Worm (Caenorhabditis elegans) whole organism, young adult: ENCODE data around the gene Y43B11AL.1.

Experiments
- B0019.2 ChIP-seq: fragments of 200-800 bp; sonication (Bioruptor generic); conservative IDR thresholded peaks from 2 replicates; pipeline ENCODE4 v1.3.6; 2022; ENCODE audit warnings: missing genetic modification reagents, missing genetic modification characterization, missing compliant biosample characterization
- B0035.1 ChIP-seq: sonication (generic microtip); optimal IDR thresholded peaks from 2 replicates; lab custom pipeline; 2016; ENCODE audit warnings: missing genetic modification characterization, mild to moderate bottlenecking, missing compliant biosample characterization, missing genotype, missing genetic modification reagents
- B0336.3 ChIP-seq: fragments of 200-800 bp; sonication (Bioruptor generic); IDR thresholded peaks from 2 replicates; pipeline ENCODE4 v1.3.6; 2022; ENCODE audit warnings: missing genetic modification characterization, missing compliant biosample characterization
- F33H1.4 ChIP-seq: fragments of 200-800 bp; sonication (Bioruptor generic); IDR thresholded peaks from 2 replicates; pipeline ENCODE4 v1.3.6; 2022; ENCODE audit warnings: missing genetic modification reagents, missing genetic modification characterization, missing compliant biosample characterization
- F49E8.2 ChIP-seq: sonication (generic microtip); optimal IDR thresholded peaks from 3 replicates; lab custom pipeline; 2017; ENCODE audit warnings: missing genetic modification characterization, mild to moderate bottlenecking, missing compliant biosample characterization, antibody characterized with exemption, moderate library complexity; ENCODE audit not compliant: insufficient read depth
- F52B5.7 ChIP-seq: sonication (generic microtip); optimal IDR thresholded peaks from 2 replicates; lab custom pipeline; 2016; ENCODE audit warnings: mild to moderate bottlenecking, missing genetic modification characterization, missing compliant biosample characterization
- F57C9.4 ChIP-seq: sonication (generic microtip); optimal IDR thresholded peaks from 2 replicates; lab custom pipeline; 2017; ENCODE audit warnings: mild to moderate bottlenecking, missing genetic modification characterization, missing compliant biosample characterization
- K12H6.12 ChIP-seq: fragments of 200-800 bp; sonication (Bioruptor generic); optimal IDR thresholded peaks from 2 replicates; lab custom pipeline; 2018; ENCODE audit warnings: mild to moderate bottlenecking, missing genetic modification characterization, missing compliant biosample characterization
- T07F8.4 ChIP-seq: sonication (generic microtip); optimal IDR thresholded peaks from 2 replicates; lab custom pipeline; 2016; ENCODE audit warnings: mild to moderate bottlenecking, missing genetic modification characterization, moderate library complexity, missing compliant biosample characterization
- T26A5.8 ChIP-seq: sonication (generic microtip); optimal IDR thresholded peaks from 2 replicates; lab custom pipeline; 2016; ENCODE audit warnings: missing genetic modification characterization, missing compliant biosample characterization
- Y53G8AR.9 ChIP-seq: fragments of 200-800 bp; sonication (Bioruptor generic); conservative IDR thresholded peaks from 2 replicates; pipeline ENCODE4 v1.3.6; 2022; ENCODE audit warnings: missing genetic modification reagents, missing genetic modification characterization, missing compliant biosample characterization
- Y56A3A.18 ChIP-seq: fragments of 200-800 bp; sonication (Bioruptor generic); IDR thresholded peaks from 2 replicates; pipeline ENCODE4 v1.3.6; 2022; ENCODE audit warnings: missing genetic modification reagents, missing genetic modification characterization, missing compliant biosample characterization
- Y79H2A.3 ChIP-seq: fragments of 200-800 bp; sonication (Bioruptor generic); conservative IDR thresholded peaks from 2 replicates; pipeline ENCODE4 v1.3.6; 2022; ENCODE audit warnings: missing genetic modification reagents, missing genetic modification characterization, missing compliant biosample characterization
- ZK185.1 ChIP-seq: sonication (generic microtip); optimal IDR thresholded peaks from 2 replicates; lab custom pipeline; 2016; ENCODE audit warnings: mild to moderate bottlenecking, missing genetic modification characterization, missing compliant biosample characterization; ENCODE audit not compliant: poor library complexity, severe bottlenecking
- ama-1 ChIP-seq, 3 experiments: fragments of 150-350 bp in 1 of 3; sonication (generic microtip) in 2 of 3; optimal IDR thresholded peaks; 2 replicates each; lab custom pipeline; 2014 to 2018; ENCODE audit warnings: missing biosample characterization in 2 of 3, missing genetic modification characterization in 2 of 3, missing genetic modification reagents in 2 of 3
- aptf-2 ChIP-seq: fragments of 200-800 bp; sonication (Bioruptor generic); conservative IDR thresholded peaks from 2 replicates; pipeline ENCODE4 v1.3.6; 2022; ENCODE audit warnings: missing genetic modification reagents, missing genetic modification characterization, missing compliant biosample characterization
- aptf-3 ChIP-seq: fragments of 200-800 bp; sonication (Bioruptor generic); IDR thresholded peaks from 2 replicates; pipeline ENCODE4 v1.3.6; 2022; ENCODE audit warnings: missing genetic modification characterization, missing compliant biosample characterization
- atf-7 ChIP-seq: sonication (generic microtip); optimal IDR thresholded peaks from 2 replicates; lab custom pipeline; 2017; ENCODE audit warnings: mild to moderate bottlenecking, missing genetic modification characterization, missing compliant biosample characterization
- athp-1 ChIP-seq: sonication (generic microtip); optimal IDR thresholded peaks from 2 replicates; lab custom pipeline; 2017; ENCODE audit warnings: mild to moderate bottlenecking, missing genetic modification characterization, missing compliant biosample characterization
- cebp-1 ChIP-seq, 2 experiments: fragments of 200-800 bp in 1 of 2; sonication (Bioruptor generic) in 1 of 2; sonication (generic microtip) in 1 of 2; IDR thresholded peaks in 1 of 2; optimal IDR thresholded peaks in 1 of 2; 2 replicates each; pipeline versions ENCODE4 v1.3.6 to Lab custom; 2017 to 2022; ENCODE audit warnings: missing compliant biosample characterization in 2 of 2, missing genetic modification characterization in 2 of 2, mild to moderate bottlenecking in 1 of 2, missing genetic modification reagents in 1 of 2, moderate library complexity in 1 of 2
- cebp-2 ChIP-seq: fragments of 200-800 bp; sonication (Bioruptor generic); IDR thresholded peaks from 2 replicates; pipeline ENCODE4 v1.3.6; 2022; ENCODE audit warnings: missing genetic modification characterization, missing compliant biosample characterization
- ceh-91 ChIP-seq: fragments of 200-800 bp; sonication (Bioruptor generic); IDR thresholded peaks from 2 replicates; pipeline ENCODE4 v1.3.6; 2022; ENCODE audit warnings: missing genetic modification reagents, missing genetic modification characterization, missing compliant biosample characterization
- egrh-3 ChIP-seq: fragments of 200-800 bp; sonication (Bioruptor generic); IDR thresholded peaks from 2 replicates; pipeline ENCODE4 v1.3.6; 2022; ENCODE audit warnings: missing genetic modification reagents, missing genetic modification characterization, missing compliant biosample characterization
- him-1 ChIP-seq: sonication (generic microtip); optimal IDR thresholded peaks from 2 replicates; lab custom pipeline; 2016; ENCODE audit warnings: missing genotype, missing genetic modification reagents, missing genetic modification characterization, missing compliant biosample characterization
- hmg-20 ChIP-seq: fragments of 200-800 bp; sonication (Bioruptor generic); IDR thresholded peaks from 2 replicates; pipeline ENCODE4 v1.3.6; 2022; ENCODE audit warnings: missing genetic modification reagents, missing genetic modification characterization, missing compliant biosample characterization
- lin-26 ChIP-seq: fragments of 200-800 bp; sonication (Bioruptor generic); IDR thresholded peaks from 2 replicates; pipeline ENCODE4 v1.3.6; 2022; ENCODE audit warnings: missing genetic modification reagents, missing genetic modification characterization, missing compliant biosample characterization
- lsl-1 ChIP-seq: fragments of 200-800 bp; sonication (Bioruptor generic); optimal IDR thresholded peaks from 2 replicates; lab custom pipeline; 2018; ENCODE audit warnings: mild to moderate bottlenecking, missing genetic modification characterization, moderate library complexity, missing compliant biosample characterization
- lsy-27 ChIP-seq: sonication (generic microtip); optimal IDR thresholded peaks from 2 replicates; lab custom pipeline; 2017; ENCODE audit warnings: missing genetic modification characterization, mild to moderate bottlenecking, missing compliant biosample characterization, antibody characterized with exemption, missing genotype, borderline replicate concordance; ENCODE audit not compliant: insufficient read depth
- madf-10 ChIP-seq: sonication (generic microtip); optimal IDR thresholded peaks from 2 replicates; lab custom pipeline; 2016; ENCODE audit warnings: mild to moderate bottlenecking, missing genetic modification characterization, missing compliant biosample characterization
- madf-6 ChIP-seq: fragments of 200-800 bp; sonication (Bioruptor generic); IDR thresholded peaks from 2 replicates; pipeline ENCODE4 v1.3.6; 2022; ENCODE audit warnings: missing genetic modification reagents, missing genetic modification characterization, missing compliant biosample characterization
- madf-8 ChIP-seq: fragments of 200-800 bp; sonication (Bioruptor generic); conservative IDR thresholded peaks from 2 replicates; pipeline ENCODE4 v1.3.6; 2022; ENCODE audit warnings: missing genetic modification reagents, missing genetic modification characterization, missing compliant biosample characterization
- mxl-1 ChIP-seq: sonication (generic microtip); optimal IDR thresholded peaks from 2 replicates; lab custom pipeline; 2016; ENCODE audit warnings: missing genetic modification characterization, missing compliant biosample characterization
- nfya-2 ChIP-seq: fragments of 200-800 bp; sonication (Bioruptor generic); IDR thresholded peaks from 2 replicates; pipeline ENCODE4 v1.3.6; 2022; ENCODE audit warnings: missing genetic modification reagents, missing genetic modification characterization, missing compliant biosample characterization
- nfyb-1 ChIP-seq: fragments of 200-800 bp; sonication (Bioruptor generic); IDR thresholded peaks from 2 replicates; pipeline ENCODE4 v1.3.6; 2022; ENCODE audit warnings: missing genetic modification reagents, missing genetic modification characterization, missing compliant biosample characterization
- sdz-38 ChIP-seq: sonication (generic microtip); optimal IDR thresholded peaks from 2 replicates; lab custom pipeline; 2016; ENCODE audit warnings: missing genotype, missing genetic modification characterization, missing compliant biosample characterization
- snpc-4 ChIP-seq, 5 experiments: fragments of 150-350 bp in 1 of 5; sonication (generic microtip) in 4 of 5; optimal IDR thresholded peaks; 2 replicates each; lab custom pipeline; 2014 to 2018; ENCODE audit warnings: missing genetic modification characterization in 5 of 5, missing biosample characterization in 3 of 5, antibody characterized with exemption in 2 of 5, mild to moderate bottlenecking in 2 of 5, missing compliant biosample characterization in 2 of 5, missing genotype in 2 of 5, moderate library complexity in 2 of 5, missing genetic modification reagents in 1 of 5
- sptf-2 ChIP-seq: fragments of 200-800 bp; sonication (Bioruptor generic); optimal IDR thresholded peaks from 2 replicates; lab custom pipeline; 2018; ENCODE audit warnings: mild to moderate bottlenecking, missing genetic modification characterization, missing compliant biosample characterization
- unc-130 ChIP-seq: sonication (generic microtip); optimal IDR thresholded peaks from 2 replicates; lab custom pipeline; 2016; ENCODE audit warnings: missing genetic modification reagents, missing genetic modification characterization, missing compliant biosample characterization
- unc-62 ChIP-seq: fragments of 150-350 bp; optimal IDR thresholded peaks from 2 replicates; lab custom pipeline; 2014; ENCODE audit warnings: missing biosample characterization, missing genetic modification reagents, missing genetic modification characterization
- ztf-18 ChIP-seq: sonication (generic microtip); optimal IDR thresholded peaks from 2 replicates; lab custom pipeline; 2016; ENCODE audit warnings: missing genotype, mild to moderate bottlenecking, missing genetic modification characterization, missing compliant biosample characterization
- ztf-26 ChIP-seq: sonication (generic microtip); optimal IDR thresholded peaks from 2 replicates; lab custom pipeline; 2017; ENCODE audit warnings: missing genetic modification characterization, missing compliant biosample characterization

The Y43B11AL.1 gene

DNA sequence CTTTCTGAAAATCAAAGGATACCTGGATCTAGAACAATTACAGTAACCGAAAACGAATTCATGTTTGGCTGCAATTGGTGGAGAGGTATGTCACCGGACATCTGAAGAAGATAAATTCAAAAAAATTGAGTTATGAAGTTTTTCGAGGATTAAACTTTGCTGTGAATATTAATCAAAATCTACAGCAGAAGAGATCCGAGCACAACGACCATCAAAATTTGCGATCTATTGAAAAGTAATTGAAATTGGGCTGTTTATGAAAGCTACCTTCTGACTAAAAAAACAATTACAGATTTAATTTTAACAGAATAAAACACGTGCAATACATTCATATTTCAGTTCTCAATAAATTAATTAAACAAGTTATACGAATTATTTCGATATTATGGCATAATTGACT lies 32.7 kb upstream of the Y43B11AL.1 start, which contains the start of gene C06G3.8:
C06G3.8 (minus strand) TSS at position 101 of the 400 bp plus-strand sequence.
- TF ChIP-seq B0035.1 (tag; lab: Kevin White, UChicago) (no peak), madf-6 (GFP tag; lab: Robert Waterston, UW) (no peak), ztf-18 (tag; lab: Kevin White, UChicago) (no peak)

DNA sequence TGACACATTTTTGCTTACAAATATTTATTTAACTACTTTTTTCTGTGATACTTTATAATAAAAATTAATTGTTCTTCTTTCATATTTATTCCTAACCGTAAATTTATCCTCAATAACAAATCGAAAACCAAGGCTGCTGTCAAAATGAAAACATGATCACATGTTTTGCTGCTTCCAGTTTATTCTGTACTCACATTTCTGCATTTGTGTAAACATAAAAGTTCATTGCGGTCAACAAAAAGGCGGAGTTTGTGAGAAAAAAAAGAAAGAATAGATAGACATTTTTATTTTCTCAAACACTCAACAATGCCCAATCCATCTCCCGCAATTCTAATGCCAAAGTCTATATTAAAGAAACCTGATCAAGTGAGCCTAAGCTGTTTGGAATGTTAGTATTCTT lies 29.3 kb upstream of the Y43B11AL.1 start, which contains the start of gene C06G3.3:
C06G3.3 (plus strand) TSS at position 301 of the 400 bp plus-strand sequence.
- TF ChIP-seq T07F8.4 (no peak), hmg-20 (GFP tag; lab: Robert Waterston, UW) (no peak), atf-7 (tag; lab: Kevin White, UChicago) (no peak), him-1 (no peak), ZK185.1 (tag; lab: Kevin White, UChicago) (no peak), ama-1 (optimal IDR thresholded peaks at IDR 0.05; lab: Kevin White, UChicago) (no peak), ama-1 (GFP tag; optimal IDR thresholded peaks at IDR 0.05; lab: Kevin White, UChicago) (no peak), mxl-1 (tag; lab: Kevin White, UChicago) (no peak), athp-1 (tag; lab: Kevin White, UChicago) (no peak), aptf-3 (GFP tag; lab: Robert Waterston, UW) (no peak), ceh-91 (no peak), F33H1.4 (GFP tag; lab: Robert Waterston, UW) (no peak), F49E8.2 (tag; lab: Kevin White, UChicago) (no peak), madf-8 (GFP tag; lab: Robert Waterston, UW) (no peak), madf-10 (tag; lab: Kevin White, UChicago) (no peak), ztf-26 (tag; lab: Kevin White, UChicago) (no peak), snpc-4 (GFP tag; optimal IDR thresholded peaks at IDR 0.05; lab: Kevin White, UChicago) (no peak), snpc-4 (tag; optimal IDR thresholded peaks at IDR 0.05; lab: Kevin White, UChicago) (no peak), aptf-2 (GFP tag; lab: Robert Waterston, UW) (no peak)

DNA sequence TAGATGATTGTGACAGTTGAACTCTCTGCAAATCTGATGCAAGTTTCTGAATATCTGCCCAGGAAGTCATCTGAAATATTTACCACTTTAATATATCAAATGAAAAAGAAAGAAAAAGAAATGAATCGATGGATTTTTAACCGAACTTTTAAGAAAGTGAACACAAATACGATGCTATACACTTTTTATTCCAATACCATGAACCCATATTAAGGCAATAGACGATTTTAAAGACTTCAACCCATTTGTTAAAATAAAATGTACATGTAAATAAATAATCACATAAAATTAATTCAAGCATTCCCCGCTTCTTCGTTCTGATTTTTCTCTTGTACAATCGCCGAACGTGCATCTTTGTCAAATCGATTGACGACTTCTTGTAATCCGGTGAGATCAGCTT lies 28.3 kb upstream of the Y43B11AL.1 start, which contains the start of gene ufl-1:
ufl-1 (minus strand) TSS at position 70 of the 400 bp plus-strand sequence.
- TF ChIP-seq F57C9.4 (tag; lab: Kevin White, UChicago) (no peak), cebp-2 (GFP tag; lab: Robert Waterston, UW) (no peak), egrh-3 (GFP tag; lab: Robert Waterston, UW) (no peak), Y56A3A.18 (GFP tag; lab: Robert Waterston, UW) (no peak), athp-1 (tag; lab: Kevin White, UChicago) (no peak), unc-130 (no peak), B0019.2 (GFP tag; lab: Robert Waterston, UW) (no peak), F52B5.7 (tag; lab: Kevin White, UChicago) (no peak)

DNA sequence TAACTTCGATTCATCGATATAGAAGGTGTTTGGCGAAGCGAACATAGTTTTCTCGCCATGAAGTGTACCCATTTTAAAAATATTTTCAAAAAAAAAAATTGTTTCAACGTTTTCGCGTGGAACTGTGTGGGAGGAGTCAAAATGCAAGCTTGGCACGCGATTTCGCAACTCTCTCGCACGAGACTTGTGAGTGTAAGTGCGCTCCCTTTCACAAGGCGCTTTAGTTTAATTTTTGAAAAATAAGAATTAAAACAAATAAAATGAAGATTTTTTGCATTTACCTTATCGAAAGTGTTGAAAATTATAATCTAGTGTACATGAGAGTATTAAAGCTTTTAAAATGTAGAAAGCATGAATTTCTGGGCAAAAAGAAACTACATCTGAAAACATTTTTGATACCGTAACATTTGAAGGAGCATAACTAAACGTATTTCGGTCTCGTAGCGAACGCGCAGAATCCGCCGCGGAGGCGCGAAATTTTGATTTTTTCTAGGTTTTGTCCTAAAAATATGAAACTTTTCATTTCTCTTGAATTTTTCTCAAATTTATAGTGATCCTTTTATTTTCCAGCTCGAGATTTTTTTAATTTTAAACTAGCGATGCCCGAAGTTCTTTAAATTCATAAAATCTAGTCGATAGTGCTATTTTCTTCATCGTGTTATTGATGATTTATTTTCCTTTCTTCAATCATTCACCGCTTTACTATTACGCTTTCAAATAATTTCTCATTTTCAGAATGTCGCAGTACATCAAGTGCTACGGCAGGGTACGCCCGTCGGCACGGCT lies 25.5 kb upstream of the Y43B11AL.1 start, which contains the start of the genes cogc-2 and klp-18:
cogc-2 (minus strand) TSS at position 105 of the 786 bp plus-strand sequence.
klp-18 (plus strand) TSS at position 736 of the 786 bp plus-strand sequence.
- 0 out of 2 replicates have a peak, but pooled peaks have one; percentile 26 for TF ChIP-seq Y79H2A.3 (GFP tag; lab: Robert Waterston, UW)
- TF ChIP-seq T26A5.8 (tag; lab: Kevin White, UChicago): no peak
- TF ChIP-seq Y53G8AR.9 (GFP tag; lab: Robert Waterston, UW): peak; percentile 47; the same call in 1 of the 2 replicates
- peak; percentile 88 for TF ChIP-seq B0336.3 (GFP tag; lab: Robert Waterston, UW)
- no peak for TF ChIP-seq unc-62 (GFP tag; lab: Kevin White, UChicago)
- TF ChIP-seq sdz-38 (tag; lab: Kevin White, UChicago): no peak
- peak; percentile 91 for TF ChIP-seq cebp-1 (GFP tag; IDR thresholded peaks at IDR 0.05; lab: Robert Waterston, UW)
- TF ChIP-seq cebp-1 (tag; optimal IDR thresholded peaks at IDR 0.05; lab: Kevin White, UChicago): peak; percentile 98
- peak; percentile 99 for TF ChIP-seq lsl-1 (GFP tag; lab: Kevin White, UChicago)
- TF ChIP-seq sptf-2: no peak
- TF ChIP-seq nfyb-1 (GFP tag; lab: Robert Waterston, UW): peak; percentile 57; the same call in 1 of the 2 replicates
- TF ChIP-seq lsy-27 (tag; lab: Kevin White, UChicago): no peak
- peak; percentile 43; the same call in 1 of the 2 replicates for TF ChIP-seq lin-26 (GFP tag; lab: Robert Waterston, UW)
- TF ChIP-seq K12H6.12 (tag; lab: Kevin White, UChicago): peak; percentile 20
- no peak for TF ChIP-seq nfya-2 (GFP tag; lab: Robert Waterston, UW)
